Worm (Caenorhabditis elegans) whole organism, mixed stage, embryonic: Measurements from ENCODE around the gene dhs-17.

Experiments used
- M03D4.4 ChIP-seq: sonication (generic microtip); optimal IDR thresholded peaks from 2 replicates; lab custom pipeline; 2017; ENCODE audit warnings: mild to moderate bottlenecking, missing genetic modification characterization, missing compliant biosample characterization
- bed-3 ChIP-seq: fragments of 200-800 bp; sonication (Bioruptor generic); optimal IDR thresholded peaks from 3 replicates; lab custom pipeline; 2018; ENCODE audit warnings: mild to moderate bottlenecking, missing genetic modification characterization, moderate library complexity, missing compliant biosample characterization
- blmp-1 ChIP-seq: fragments of 150-350 bp; optimal IDR thresholded peaks from 2 replicates; lab custom pipeline; 2014; ENCODE audit warnings: missing biosample characterization, missing genetic modification characterization
- ceh-39 ChIP-seq: fragments of 150-350 bp; optimal IDR thresholded peaks from 2 replicates; lab custom pipeline; 2014; ENCODE audit warnings: missing biosample characterization, missing genetic modification characterization
- ceh-43 ChIP-seq: fragments of 200-800 bp; sonication (Bioruptor generic); optimal IDR thresholded peaks from 2 replicates; lab custom pipeline; 2018; ENCODE audit warnings: mild to moderate bottlenecking, missing genetic modification characterization, moderate library complexity, missing compliant biosample characterization
- ceh-83 ChIP-seq: fragments of 200-800 bp; sonication (Bioruptor generic); optimal IDR thresholded peaks from 2 replicates; lab custom pipeline; 2018; ENCODE audit warnings: mild to moderate bottlenecking, missing genetic modification characterization, missing compliant biosample characterization
- ces-1 ChIP-seq: fragments of 150-350 bp; optimal IDR thresholded peaks from 2 replicates; lab custom pipeline; 2014; ENCODE audit warnings: missing biosample characterization, missing genetic modification reagents, missing genetic modification characterization
- cnd-1 ChIP-seq: fragments of 200-800 bp; sonication (Bioruptor generic); optimal IDR thresholded peaks from 2 replicates; lab custom pipeline; 2018; ENCODE audit warnings: mild to moderate bottlenecking, missing genetic modification characterization, missing compliant biosample characterization
- drap-1 ChIP-seq: fragments of 200-800 bp; sonication (Bioruptor generic); optimal IDR thresholded peaks from 3 replicates; lab custom pipeline; 2018; ENCODE audit warnings: mild to moderate bottlenecking, missing genetic modification characterization, missing compliant biosample characterization
- elt-1 ChIP-seq: sonication (generic microtip); optimal IDR thresholded peaks from 2 replicates; lab custom pipeline; 2017; ENCODE audit warnings: missing genetic modification characterization, mild to moderate bottlenecking, missing compliant biosample characterization, antibody characterized with exemption, moderate library complexity, borderline replicate concordance; ENCODE audit not compliant: insufficient read depth
- elt-3 ChIP-seq: fragments of 150-350 bp; optimal IDR thresholded peaks from 2 replicates; lab custom pipeline; 2014; ENCODE audit warnings: missing biosample characterization, missing genetic modification characterization
- flh-1 ChIP-seq: fragments of 200-800 bp; sonication (Bioruptor generic); optimal IDR thresholded peaks from 2 replicates; lab custom pipeline; 2018; ENCODE audit warnings: mild to moderate bottlenecking, missing genetic modification characterization, moderate library complexity, missing compliant biosample characterization
- ham-2 ChIP-seq: fragments of 200-800 bp; sonication (Bioruptor generic); optimal IDR thresholded peaks from 2 replicates; lab custom pipeline; 2018; ENCODE audit warnings: mild to moderate bottlenecking, missing genetic modification characterization, missing compliant biosample characterization
- hlh-1 ChIP-seq: fragments of 150-350 bp; optimal IDR thresholded peaks from 2 replicates; lab custom pipeline; 2014; ENCODE audit warnings: missing biosample characterization, missing genetic modification reagents, missing genetic modification characterization
- lin-13 ChIP-seq: fragments of 150-350 bp; optimal IDR thresholded peaks from 2 replicates; lab custom pipeline; 2014; ENCODE audit warnings: missing biosample characterization, missing genetic modification characterization
- lin-32 ChIP-seq: fragments of 200-800 bp; sonication (Bioruptor generic); optimal IDR thresholded peaks from 2 replicates; lab custom pipeline; 2018; ENCODE audit warnings: mild to moderate bottlenecking, missing genetic modification characterization, missing compliant biosample characterization
- lsy-2 ChIP-seq: fragments of 150-350 bp; optimal IDR thresholded peaks from 2 replicates; lab custom pipeline; 2014; ENCODE audit warnings: missing biosample characterization, missing genetic modification characterization
- mab-5 ChIP-seq: fragments of 150-350 bp; optimal IDR thresholded peaks from 2 replicates; lab custom pipeline; 2014; ENCODE audit warnings: missing biosample characterization, missing genetic modification characterization
- mep-1 ChIP-seq: fragments of 150-350 bp; optimal IDR thresholded peaks from 2 replicates; lab custom pipeline; 2017; ENCODE audit warnings: missing biosample characterization, missing genetic modification reagents, missing genetic modification characterization, inconsistent platforms
- mls-2 ChIP-seq: sonication (generic microtip); optimal IDR thresholded peaks from 2 replicates; lab custom pipeline; 2016; ENCODE audit warnings: mild to moderate bottlenecking, missing genetic modification characterization, moderate library complexity, missing compliant biosample characterization
- nhr-12 ChIP-seq: fragments of 150-350 bp; optimal IDR thresholded peaks from 2 replicates; lab custom pipeline; 2014; ENCODE audit warnings: missing biosample characterization, missing genetic modification characterization
- nhr-2 ChIP-seq: fragments of 150-350 bp; optimal IDR thresholded peaks from 2 replicates; lab custom pipeline; 2014; ENCODE audit warnings: missing biosample characterization, missing genetic modification characterization
- nhr-237 ChIP-seq: fragments of 150-350 bp; optimal IDR thresholded peaks from 2 replicates; lab custom pipeline; 2014; ENCODE audit warnings: missing biosample characterization, missing genetic modification characterization
- nhr-28 ChIP-seq: fragments of 150-350 bp; optimal IDR thresholded peaks from 2 replicates; lab custom pipeline; 2014; ENCODE audit warnings: missing biosample characterization, missing genetic modification characterization
- pha-4 ChIP-seq: fragments of 150-350 bp; optimal IDR thresholded peaks from 2 replicates; lab custom pipeline; 2018; ENCODE audit warnings: missing biosample characterization, missing genetic modification reagents, missing genetic modification characterization
- sem-2 ChIP-seq: fragments of 200-800 bp; sonication (Bioruptor generic); optimal IDR thresholded peaks from 2 replicates; lab custom pipeline; 2018; ENCODE audit warnings: mild to moderate bottlenecking, missing genetic modification characterization, missing compliant biosample characterization
- snpc-4 ChIP-seq: fragments of 150-350 bp; optimal IDR thresholded peaks from 2 replicates; lab custom pipeline; 2014; ENCODE audit warnings: missing biosample characterization, missing genetic modification characterization
- sptf-1 ChIP-seq: sonication (generic microtip); optimal IDR thresholded peaks from 2 replicates; lab custom pipeline; 2017; ENCODE audit warnings: mild to moderate bottlenecking, missing genetic modification characterization, moderate library complexity, missing compliant biosample characterization
- tbx-8 ChIP-seq: fragments of 200-800 bp; sonication (Bioruptor generic); optimal IDR thresholded peaks from 2 replicates; lab custom pipeline; 2018; ENCODE audit warnings: mild to moderate bottlenecking, missing genetic modification characterization, moderate library complexity, missing compliant biosample characterization
- unc-120 ChIP-seq: sonication (generic microtip); optimal IDR thresholded peaks from 2 replicates; lab custom pipeline; 2017; ENCODE audit warnings: missing genetic modification characterization, missing compliant biosample characterization; ENCODE audit not compliant: poor library complexity, severe bottlenecking
- unc-62 ChIP-seq: fragments of 150-350 bp; optimal IDR thresholded peaks from 2 replicates; lab custom pipeline; 2014; ENCODE audit warnings: missing biosample characterization, missing genetic modification reagents, missing genetic modification characterization
- zip-8 ChIP-seq: fragments of 150-350 bp; optimal IDR thresholded peaks from 2 replicates; lab custom pipeline; 2014; ENCODE audit warnings: missing biosample characterization, missing genetic modification characterization
- ztf-11 ChIP-seq: fragments of 150-350 bp; optimal IDR thresholded peaks from 2 replicates; lab custom pipeline; 2014; ENCODE audit warnings: missing biosample characterization, missing genetic modification characterization

Gene dhs-17

DNA sequence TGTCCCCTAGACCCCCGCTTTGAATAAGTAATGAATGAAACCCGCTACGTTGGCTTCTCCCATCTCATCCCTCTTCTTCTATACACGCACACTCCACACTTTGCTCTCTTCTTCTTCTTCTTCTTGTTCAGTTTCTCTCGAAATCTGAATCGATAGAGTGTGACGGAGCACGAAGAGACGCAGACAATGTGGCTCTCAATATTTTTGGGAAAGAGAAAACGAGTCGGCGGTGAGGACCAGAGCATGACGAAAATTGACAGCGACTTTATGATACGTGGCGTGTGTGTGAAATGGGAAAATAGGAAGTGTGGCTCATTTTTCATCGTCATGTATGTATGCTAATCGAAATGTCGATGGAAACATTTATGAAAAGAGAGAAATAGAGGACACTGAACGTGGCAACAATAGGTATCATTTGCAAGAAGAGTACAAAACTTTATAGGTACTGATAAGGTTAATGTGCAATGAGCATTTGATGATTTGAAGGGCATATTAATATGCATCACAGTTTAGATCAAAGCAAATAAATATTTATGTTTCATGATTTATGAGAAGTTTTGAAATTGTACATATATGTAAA is 43.0 kb downstream of the dhs-17 start:
- peak; percentile 89 for TF ChIP-seq unc-120 (tag; lab: Kevin White, UChicago)
- TF ChIP-seq hlh-1 (tag; lab: Kevin White, UChicago) = peak; percentile 73
- TF ChIP-seq lsy-2 = peak; percentile 15
- peak; percentile 36 for TF ChIP-seq mep-1 (tag; lab: Kevin White, UChicago)
- TF ChIP-seq unc-62 = peak; percentile 93
- no peak for TF ChIP-seq cnd-1
- peak; percentile 80 for TF ChIP-seq ces-1 (GFP tag; lab: Kevin White, UChicago)
- no peak for TF ChIP-seq M03D4.4 (tag; lab: Kevin White, UChicago)
- TF ChIP-seq ham-2 (GFP tag; lab: Kevin White, UChicago) = no peak
- no peak for TF ChIP-seq ztf-11

- TF ChIP-seq ces-1 (GFP tag; lab: Kevin White, UChicago) (peak; percentile 30), ceh-83 (GFP tag; lab: Kevin White, UChicago) (no peak)
These were observed 44.2 kb downstream of the dhs-17 start, which contains the start of gene fut-8 for ce11 chrV:5990383-5990782. Gene fut-8 (minus strand): TSS chrV:5990483.

- no peak for TF ChIP-seq sem-2
- TF ChIP-seq unc-62 = no peak
- TF ChIP-seq snpc-4 = no peak
- TF ChIP-seq pha-4 (tag; lab: Kevin White, UChicago) = no peak
- TF ChIP-seq zip-8 (tag; lab: Kevin White, UChicago) = no peak
- no peak for TF ChIP-seq mls-2 (tag; lab: Kevin White, UChicago)
- TF ChIP-seq tbx-8 = no peak
- TF ChIP-seq nhr-2 (tag; lab: Kevin White, UChicago) = no peak
- no peak for TF ChIP-seq nhr-12 (tag; lab: Kevin White, UChicago)
- TF ChIP-seq lin-13 (tag; lab: Kevin White, UChicago) = no peak
- TF ChIP-seq elt-3 (tag; lab: Kevin White, UChicago) = no peak
- no peak for TF ChIP-seq drap-1 (GFP tag; lab: Kevin White, UChicago)
- TF ChIP-seq lin-32 = no peak
- no peak for TF ChIP-seq mab-5 (tag; lab: Kevin White, UChicago)
- no peak for TF ChIP-seq nhr-237 (tag; lab: Kevin White, UChicago)
- TF ChIP-seq flh-1 (GFP tag; lab: Kevin White, UChicago) = no peak
- no peak for TF ChIP-seq nhr-28 (tag; lab: Kevin White, UChicago)
- TF ChIP-seq ceh-43 = no peak
- TF ChIP-seq bed-3 (GFP tag; lab: Kevin White, UChicago) = no peak
These were observed 47.9 kb downstream of the dhs-17 start, which contains the start of gene C10F3.7 for ce11 chrV:5986755-5987154. Gene C10F3.7 (minus strand): TSS chrV:5986855.

DNA sequence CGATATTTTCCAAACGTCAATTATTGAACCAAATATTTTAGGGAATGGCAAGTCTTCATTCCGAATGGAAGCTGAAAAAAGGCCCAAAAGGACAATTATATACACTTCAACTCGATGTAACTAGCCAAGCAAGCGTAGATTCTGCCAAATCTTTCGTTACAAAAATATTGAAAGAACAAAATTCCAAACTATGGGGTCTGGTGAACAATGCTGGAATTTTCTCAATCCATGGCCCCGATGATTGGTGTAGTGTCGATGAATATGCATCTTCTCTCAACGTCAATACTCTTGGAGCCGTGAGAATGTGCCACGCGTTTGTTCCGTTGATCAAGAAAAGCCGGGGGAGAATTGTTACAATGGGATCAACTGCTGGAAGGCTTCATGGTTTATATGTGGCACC is 50.4 kb downstream of the dhs-17 start:
- TF ChIP-seq ceh-83 (GFP tag; lab: Kevin White, UChicago) = no peak
- no peak for TF ChIP-seq snpc-4
- TF ChIP-seq lsy-2 = no peak
- TF ChIP-seq lin-32 = no peak
- no peak for TF ChIP-seq nhr-2 (tag; lab: Kevin White, UChicago)
- TF ChIP-seq elt-3 (tag; lab: Kevin White, UChicago) = no peak
- no peak for TF ChIP-seq elt-1 (tag; lab: Kevin White, UChicago)
- TF ChIP-seq zip-8 (tag; lab: Kevin White, UChicago) = no peak
- TF ChIP-seq mab-5 (tag; lab: Kevin White, UChicago) = no peak
- TF ChIP-seq ceh-43 = no peak

DNA sequence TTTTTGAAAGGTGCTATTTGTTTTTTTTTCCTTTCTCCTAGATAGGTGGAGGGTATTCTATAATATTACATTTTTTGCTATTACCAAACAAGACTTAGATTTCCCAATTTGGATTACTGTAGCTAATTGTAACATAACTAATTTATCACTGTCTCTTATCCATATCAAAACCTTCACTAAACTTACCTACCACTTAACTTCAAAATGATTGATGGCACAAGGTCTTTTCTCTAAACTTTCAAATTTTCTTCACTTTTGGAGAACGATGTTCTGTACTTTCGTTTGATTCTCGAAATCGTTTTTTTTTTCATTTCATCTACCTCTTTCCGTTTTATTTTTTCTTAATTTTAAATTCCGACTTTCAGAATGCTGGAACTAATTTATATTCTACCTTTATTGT is 51.2 kb downstream of the dhs-17 start, which contains the start of gene dhs-16:
Gene dhs-16, plus strand, starts transcription at position 366 of the 400 bp plus-strand sequence.
- TF ChIP-seq blmp-1 (no peak), mls-2 (tag; lab: Kevin White, UChicago) (no peak), bed-3 (GFP tag; lab: Kevin White, UChicago) (no peak), flh-1 (GFP tag; lab: Kevin White, UChicago) (no peak), nhr-237 (tag; lab: Kevin White, UChicago) (no peak), ceh-39 (no peak), ham-2 (GFP tag; lab: Kevin White, UChicago) (no peak), ceh-83 (GFP tag; lab: Kevin White, UChicago) (no peak), sem-2 (no peak), ceh-43 (no peak), nhr-28 (tag; lab: Kevin White, UChicago) (no peak), nhr-2 (tag; lab: Kevin White, UChicago) (no peak), tbx-8 (no peak), hlh-1 (tag; lab: Kevin White, UChicago) (no peak), snpc-4 (no peak), ces-1 (GFP tag; lab: Kevin White, UChicago) (no peak), mab-5 (tag; lab: Kevin White, UChicago) (no peak), ztf-11 (no peak), sptf-1 (tag; lab: Kevin White, UChicago) (no peak)
